Worm (Caenorhabditis elegans): Measurements from ENCODE around the gene F53F4.4.
A peak's percentile ranks its signal among the peaks of the same experiment; 100 is the strongest.

The F53F4.4 gene

ce11 chrV:13638040-13638439 is 44.9 kb downstream of the F53F4.4 start:
- TF ChIP-seq Y105C5A.15 (GFP tag; IDR thresholded peaks at IDR 0.05) (no peak), ceh-32 (tag; optimal IDR thresholded peaks at IDR 0.05; ENCODE audit: poor library complexity) (no peak), vab-7 (GFP tag; IDR thresholded peaks at IDR 0.05) (no peak), hlh-30 (tag; optimal IDR thresholded peaks at IDR 0.05; ENCODE audit: insufficient read depth) (no peak), mdt-29 (GFP tag; IDR thresholded peaks at IDR 0.05) (no peak), unc-39 (tag; optimal IDR thresholded peaks at IDR 0.05) (no peak), ceh-62 (tag; optimal IDR thresholded peaks at IDR 0.05) (no peak), F26F4.8 (GFP tag; conservative IDR thresholded peaks at IDR 0.05) (no peak), nhr-28 (tag; optimal IDR thresholded peaks at IDR 0.05) (peak; percentile 69), ces-1 (GFP tag; optimal IDR thresholded peaks at IDR 0.05) (no peak), nhr-111 (GFP tag; optimal IDR thresholded peaks at IDR 0.05) (no peak), ZK546.5 (tag; optimal IDR thresholded peaks at IDR 0.05) (no peak), daf-19 (GFP tag; conservative IDR thresholded peaks at IDR 0.05) (no peak), hmg-1.1 (GFP tag; IDR thresholded peaks at IDR 0.05) (no peak), lin-1 (GFP tag; IDR thresholded peaks at IDR 0.05) (no peak), madf-9 (GFP tag; conservative IDR thresholded peaks at IDR 0.05) (no peak), hlh-11 (tag; optimal IDR thresholded peaks at IDR 0.05) (peak; percentile 9), nhr-10 (tag; optimal IDR thresholded peaks at IDR 0.05) (no peak), lin-39 (tag; optimal IDR thresholded peaks at IDR 0.05) (no peak), ceh-44 (GFP tag; IDR thresholded peaks at IDR 0.05) (no peak), daf-16 (GFP tag; optimal IDR thresholded peaks at IDR 0.05) (no peak), daf-16 (tag; optimal IDR thresholded peaks at IDR 0.05) (peak; percentile 43), zfp-3 (GFP tag; conservative IDR thresholded peaks at IDR 0.05) (no peak), lin-29 (GFP tag; IDR thresholded peaks at IDR 0.05) (no peak), nhr-48 (tag; optimal IDR thresholded peaks at IDR 0.05) (no peak), zag-1 (tag; optimal IDR thresholded peaks at IDR 0.05) (no peak), D1046.2 (GFP tag; IDR thresholded peaks at IDR 0.05) (no peak), gei-8 (GFP tag; optimal IDR thresholded peaks at IDR 0.05) (no peak), lsy-2 (tag; optimal IDR thresholded peaks at IDR 0.05) (no peak), egl-27 (tag; optimal IDR thresholded peaks at IDR 0.05) (no peak), dmd-6 (GFP tag; IDR thresholded peaks at IDR 0.05) (peak; percentile 78), dve-1 (tag; optimal IDR thresholded peaks at IDR 0.05; ENCODE audit: insufficient read depth) (peak; percentile 37), nhr-25 (tag; optimal IDR thresholded peaks at IDR 0.05; ENCODE audit: borderline replicate concordance, insufficient read depth) (no peak), sdz-12 (GFP tag; optimal IDR thresholded peaks at IDR 0.05) (no peak), arid-1 (GFP tag; conservative IDR thresholded peaks at IDR 0.05) (no peak), zfp-2 (tag; optimal IDR thresholded peaks at IDR 0.05) (no peak), php-3 (GFP tag; IDR thresholded peaks at IDR 0.05) (no peak), fos-1 (tag; optimal IDR thresholded peaks at IDR 0.05) (no peak), fkh-10 (GFP tag; optimal IDR thresholded peaks at IDR 0.05) (no peak), pqm-1 (tag; optimal IDR thresholded peaks at IDR 0.05) (peak; percentile 69), nhr-42 (GFP tag; IDR thresholded peaks at IDR 0.05) (no peak), dmd-8 (GFP tag; IDR thresholded peaks at IDR 0.05) (no peak)
